Worm (Caenorhabditis elegans) whole organism, late embryonic: ENCODE results near the gene R151.10.

ENCODE experiments used
- F13H6.1 ChIP-seq: sonication (generic microtip); optimal IDR thresholded peaks from 2 replicates; lab custom pipeline; 2016; ENCODE audit warnings: missing genetic modification characterization, missing compliant biosample characterization
- ceh-9 ChIP-seq: sonication (generic microtip); optimal IDR thresholded peaks from 2 replicates; lab custom pipeline; 2016; ENCODE audit warnings: mild to moderate bottlenecking, missing genetic modification characterization, inconsistent platforms, missing compliant biosample characterization
- ets-4 ChIP-seq: sonication (generic microtip); optimal IDR thresholded peaks from 2 replicates; lab custom pipeline; 2016; ENCODE audit warnings: missing genetic modification characterization, missing compliant biosample characterization
- fkh-10 ChIP-seq: fragments of 150-350 bp; optimal IDR thresholded peaks from 2 replicates; lab custom pipeline; 2014; ENCODE audit warnings: missing biosample characterization, missing genetic modification reagents, missing genetic modification characterization
- gmeb-2 ChIP-seq: sonication (generic microtip); optimal IDR thresholded peaks from 2 replicates; lab custom pipeline; 2016; ENCODE audit warnings: missing genetic modification characterization, inconsistent platforms, missing compliant biosample characterization
- madf-2 ChIP-seq: sonication (generic microtip); optimal IDR thresholded peaks from 2 replicates; lab custom pipeline; 2017; ENCODE audit warnings: missing genetic modification characterization, missing compliant biosample characterization
- nhr-11 ChIP-seq: fragments of 150-350 bp; optimal IDR thresholded peaks from 2 replicates; lab custom pipeline; 2014; ENCODE audit warnings: missing biosample characterization, missing genetic modification characterization
- pat-9 ChIP-seq: fragments of 200-800 bp; sonication (Bioruptor generic); optimal IDR thresholded peaks from 2 replicates; lab custom pipeline; 2018; ENCODE audit warnings: mild to moderate bottlenecking, missing genetic modification characterization, moderate library complexity, missing compliant biosample characterization
- pha-4 ChIP-seq: fragments of 150-350 bp; optimal IDR thresholded peaks from 2 replicates; lab custom pipeline; 2018; ENCODE audit warnings: missing biosample characterization, missing genetic modification reagents, missing genetic modification characterization

DNA sequence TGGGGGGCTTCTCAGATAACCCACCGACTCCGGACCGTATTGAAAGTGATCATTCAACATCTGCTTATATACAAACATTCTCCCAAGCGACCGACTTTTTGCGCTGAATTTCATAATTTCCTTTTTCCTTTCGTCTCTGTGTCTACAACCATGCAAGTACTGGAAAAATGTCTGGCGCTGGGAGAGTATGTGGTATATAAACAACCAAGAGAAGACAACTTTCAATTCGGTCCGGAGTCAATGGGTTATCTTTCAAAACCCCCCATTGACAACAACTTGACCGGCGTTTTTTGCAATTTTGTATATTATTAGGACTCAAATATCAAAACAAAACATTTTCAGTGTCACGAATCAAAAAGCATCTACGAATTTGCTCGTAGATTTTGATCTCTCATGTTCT is 47.8 kb upstream of the R151.10 start:
- no peak for TF ChIP-seq pha-4 (tag; lab: Kevin White, UChicago)
- no peak for TF ChIP-seq gmeb-2 (tag; lab: Kevin White, UChicago)
- TF ChIP-seq ceh-9 (tag; lab: Kevin White, UChicago): no peak
- no peak for TF ChIP-seq fkh-10 (GFP tag; lab: Kevin White, UChicago)
- TF ChIP-seq ets-4 (tag; lab: Kevin White, UChicago): no peak
- TF ChIP-seq nhr-11: no peak
- TF ChIP-seq pat-9: no peak
- no peak for TF ChIP-seq madf-2
- TF ChIP-seq F13H6.1: no peak
